Worm (Caenorhabditis elegans): ENCODE results near the gene C33G8.2.

- TF ChIP-seq nhr-237 (tag; optimal IDR thresholded peaks at IDR 0.05) (no peak), ztf-11 (tag; optimal IDR thresholded peaks at IDR 0.05) (no peak), elt-1 (tag; optimal IDR thresholded peaks at IDR 0.05; ENCODE audit: borderline replicate concordance, insufficient read depth) (no peak), sem-2 (GFP tag; optimal IDR thresholded peaks at IDR 0.05) (no peak), lin-32 (GFP tag; optimal IDR thresholded peaks at IDR 0.05) (no peak), mep-1 (tag; optimal IDR thresholded peaks at IDR 0.05) (no peak), unc-39 (tag; optimal IDR thresholded peaks at IDR 0.05) (no peak)
These were observed 43.5 kb downstream of the C33G8.2 start, which contains the start of gene txt-17 for ce11 chrV:7053100-7053499.
